Worm (Caenorhabditis elegans) whole organism, L4 larva: Measurements from ENCODE around the gene srx-38.
A peak's percentile ranks its signal among the peaks of the same experiment; 100 is the strongest.

Experiments
- F10B5.3 ChIP-seq: sonication (generic microtip); optimal IDR thresholded peaks from 2 replicates; lab custom pipeline; 2016; ENCODE audit warnings: mild to moderate bottlenecking, missing genetic modification characterization, missing compliant biosample characterization
- F37D6.2 ChIP-seq: sonication (generic microtip); optimal IDR thresholded peaks from 2 replicates; lab custom pipeline; 2016; ENCODE audit warnings: mild to moderate bottlenecking, missing genetic modification characterization, missing compliant biosample characterization
- R02D3.7 ChIP-seq: fragments of 150-350 bp; sonication (generic microtip); optimal IDR thresholded peaks from 3 replicates; lab custom pipeline; 2014; ENCODE audit warnings: missing biosample characterization, missing genetic modification characterization
- T26A8.4 ChIP-seq: fragments of 200-800 bp; sonication (Bioruptor generic); IDR thresholded peaks from 2 replicates; pipeline ENCODE4 v1.3.6; 2022; ENCODE audit warnings: missing genetic modification characterization, missing compliant biosample characterization
- Y105C5A.15 ChIP-seq: fragments of 200-800 bp; sonication (Bioruptor generic); IDR thresholded peaks from 2 replicates; pipeline ENCODE4 v1.3.6; 2022; ENCODE audit warnings: missing genetic modification characterization, missing compliant biosample characterization
- Y5F2A.4 ChIP-seq: fragments of 200-800 bp; sonication (Bioruptor generic); optimal IDR thresholded peaks from 2 replicates; lab custom pipeline; 2018; ENCODE audit warnings: mild to moderate bottlenecking, missing genetic modification characterization, missing compliant biosample characterization
- ZK546.5 ChIP-seq, 2 experiments: sonication (generic microtip); optimal IDR thresholded peaks; 2 replicates each; lab custom pipeline; 2017; ENCODE audit warnings: missing biosample characterization in 2 of 2, missing genetic modification characterization in 2 of 2
- aha-1 ChIP-seq: fragments of 150-350 bp; peaks from one replicate; lab custom pipeline; 2014; ENCODE audit warnings: missing biosample characterization, missing genetic modification characterization
- ama-1 ChIP-seq: fragments of 150-350 bp; optimal IDR thresholded peaks from 2 replicates; lab custom pipeline; 2014; ENCODE audit warnings: inconsistent platforms, mixed read lengths
- arid-1 ChIP-seq: fragments of 200-800 bp; sonication (Bioruptor generic); conservative IDR thresholded peaks from 2 replicates; pipeline ENCODE4 v1.3.6; 2022; ENCODE audit warnings: missing genetic modification reagents, missing genetic modification characterization, missing compliant biosample characterization
- ceh-44 ChIP-seq: fragments of 200-800 bp; sonication (Bioruptor generic); IDR thresholded peaks from 2 replicates; pipeline ENCODE4 v1.3.6; 2022; ENCODE audit warnings: missing genetic modification reagents, missing genetic modification characterization, missing compliant biosample characterization
- ceh-82 ChIP-seq: sonication (generic microtip); optimal IDR thresholded peaks from 2 replicates; lab custom pipeline; 2017; ENCODE audit warnings: missing biosample characterization, missing genetic modification characterization
- daf-12 ChIP-seq: fragments of 150-350 bp; optimal IDR thresholded peaks from 2 replicates; lab custom pipeline; 2014; ENCODE audit warnings: missing biosample characterization, missing genetic modification reagents, missing genetic modification characterization
- daf-8 ChIP-seq: fragments of 200-800 bp; sonication (Bioruptor generic); IDR thresholded peaks from 2 replicates; pipeline ENCODE4 v1.3.6; 2022; ENCODE audit warnings: missing genetic modification characterization, missing compliant biosample characterization
- dmd-6 ChIP-seq: fragments of 200-800 bp; sonication (Bioruptor generic); IDR thresholded peaks from 2 replicates; pipeline ENCODE4 v1.3.6; 2022; ENCODE audit warnings: missing genetic modification reagents, missing genetic modification characterization, missing compliant biosample characterization
- dmd-8 ChIP-seq: fragments of 200-800 bp; sonication (Bioruptor generic); IDR thresholded peaks from 2 replicates; pipeline ENCODE4 v1.3.6; 2022; ENCODE audit warnings: missing genetic modification characterization, missing compliant biosample characterization
- dpl-1 ChIP-seq: fragments of 150-350 bp; optimal IDR thresholded peaks from 2 replicates; lab custom pipeline; 2014; ENCODE audit warnings: missing biosample characterization, missing genetic modification reagents, missing genetic modification characterization
- dve-1 ChIP-seq: sonication (generic microtip); optimal IDR thresholded peaks from 2 replicates; lab custom pipeline; 2017; ENCODE audit warnings: antibody characterized with exemption, mild to moderate bottlenecking, missing genetic modification characterization, missing compliant biosample characterization; ENCODE audit not compliant: insufficient read depth
- egl-43 ChIP-seq: fragments of 200-800 bp; sonication (Bioruptor generic); IDR thresholded peaks from 2 replicates; pipeline ENCODE4 v1.3.6; 2022; ENCODE audit warnings: missing genetic modification reagents, missing genetic modification characterization, missing compliant biosample characterization
- fos-1 ChIP-seq: fragments of 150-350 bp; optimal IDR thresholded peaks from 2 replicates; lab custom pipeline; 2014; ENCODE audit warnings: missing biosample characterization, missing genetic modification characterization
- hif-1 ChIP-seq, 2 experiments: sonication (generic microtip); optimal IDR thresholded peaks; 2 replicates each; lab custom pipeline; 2016 to 2017; ENCODE audit warnings: missing compliant biosample characterization in 2 of 2, missing genetic modification characterization in 2 of 2, missing genetic modification reagents in 2 of 2, missing genotype in 2 of 2, mild to moderate bottlenecking in 1 of 2
- hlh-11 ChIP-seq: fragments of 200-800 bp; sonication (Bioruptor generic); optimal IDR thresholded peaks from 2 replicates; lab custom pipeline; 2018; ENCODE audit warnings: mild to moderate bottlenecking, missing genetic modification characterization, missing compliant biosample characterization
- hlh-30 ChIP-seq: sonication (generic microtip); optimal IDR thresholded peaks from 2 replicates; lab custom pipeline; 2017; ENCODE audit warnings: antibody characterized with exemption, mild to moderate bottlenecking, missing genetic modification characterization, missing compliant biosample characterization; ENCODE audit not compliant: insufficient read depth
- lin-1 ChIP-seq: fragments of 200-800 bp; sonication (Bioruptor generic); IDR thresholded peaks from 2 replicates; pipeline ENCODE4 v1.3.6; 2022; ENCODE audit warnings: missing genetic modification reagents, missing genetic modification characterization, missing compliant biosample characterization
- madf-9 ChIP-seq: fragments of 200-800 bp; sonication (Bioruptor generic); conservative IDR thresholded peaks from 2 replicates; pipeline ENCODE4 v1.3.6; 2022; ENCODE audit warnings: missing genetic modification reagents, missing genetic modification characterization, missing compliant biosample characterization
- mep-1 ChIP-seq: fragments of 150-350 bp; sonication (generic microtip); optimal IDR thresholded peaks from 3 replicates; lab custom pipeline; 2014; ENCODE audit warnings: missing biosample characterization, missing genetic modification characterization
- mes-2 ChIP-seq: sonication (generic microtip); optimal IDR thresholded peaks from 2 replicates; lab custom pipeline; 2016; ENCODE audit warnings: missing genotype, mild to moderate bottlenecking, missing genetic modification characterization, missing compliant biosample characterization; ENCODE audit not compliant: poor library complexity, severe bottlenecking
- mxl-2 ChIP-seq: fragments of 200-800 bp; sonication (Bioruptor generic); conservative IDR thresholded peaks from 2 replicates; pipeline ENCODE4 v1.3.6; 2022; ENCODE audit warnings: missing genetic modification reagents, missing genetic modification characterization, missing compliant biosample characterization
- mxl-3 ChIP-seq: fragments of 200-800 bp; sonication (Bioruptor generic); optimal IDR thresholded peaks from 2 replicates; lab custom pipeline; 2018; ENCODE audit warnings: mild to moderate bottlenecking, missing genetic modification characterization, missing compliant biosample characterization
- nhr-11 ChIP-seq: fragments of 150-350 bp; optimal IDR thresholded peaks from 2 replicates; lab custom pipeline; 2014; ENCODE audit warnings: missing biosample characterization, missing genetic modification characterization
- nhr-111 ChIP-seq: fragments of 200-800 bp; sonication (Bioruptor generic); optimal IDR thresholded peaks from 2 replicates; lab custom pipeline; 2018; ENCODE audit warnings: mild to moderate bottlenecking, missing genetic modification characterization, missing compliant biosample characterization
- nhr-25 ChIP-seq: sonication (generic microtip); optimal IDR thresholded peaks from 2 replicates; lab custom pipeline; 2017; ENCODE audit warnings: missing genetic modification characterization, mild to moderate bottlenecking, missing compliant biosample characterization, antibody characterized with exemption, moderate library complexity, borderline replicate concordance; ENCODE audit not compliant: insufficient read depth
- nhr-28 ChIP-seq: fragments of 150-350 bp; optimal IDR thresholded peaks from 2 replicates; lab custom pipeline; 2014; ENCODE audit warnings: missing biosample characterization, missing genetic modification characterization
- nhr-41 ChIP-seq: fragments of 200-800 bp; sonication (Bioruptor generic); IDR thresholded peaks from 2 replicates; pipeline ENCODE4 v1.3.6; 2022; ENCODE audit warnings: missing genetic modification reagents, missing genetic modification characterization, missing compliant biosample characterization
- nhr-6 ChIP-seq: fragments of 150-350 bp; optimal IDR thresholded peaks from 2 replicates; lab custom pipeline; 2014; ENCODE audit warnings: missing biosample characterization, missing genetic modification characterization
- nhr-77 ChIP-seq: fragments of 150-350 bp; optimal IDR thresholded peaks from 2 replicates; lab custom pipeline; 2014; ENCODE audit warnings: missing biosample characterization, missing genetic modification characterization
- rbr-2 ChIP-seq: sonication (generic microtip); optimal IDR thresholded peaks from 2 replicates; lab custom pipeline; 2016; ENCODE audit warnings: missing genotype, missing genetic modification characterization, missing compliant biosample characterization
- snpc-1.2 ChIP-seq: fragments of 200-800 bp; sonication (Bioruptor generic); IDR thresholded peaks from 2 replicates; pipeline ENCODE4 v1.3.6; 2022; ENCODE audit warnings: missing genetic modification reagents, missing genetic modification characterization, missing compliant biosample characterization
- snpc-4 ChIP-seq: fragments of 150-350 bp; optimal IDR thresholded peaks from 2 replicates; lab custom pipeline; 2014; ENCODE audit warnings: missing biosample characterization, missing genetic modification characterization
- unc-62 ChIP-seq, 3 experiments: fragments of 150-350 bp in 1 of 3; sonication (generic microtip); optimal IDR thresholded peaks in 2 of 3; peaks in 1 of 3; 1 replicate in 1 of 3; 2 replicates in 2 of 3; lab custom pipeline; 2014 to 2017; ENCODE audit warnings: missing biosample characterization in 3 of 3, missing genetic modification characterization in 3 of 3, missing genetic modification reagents in 3 of 3, missing genotype in 1 of 3
- vab-7 ChIP-seq: fragments of 200-800 bp; sonication (Bioruptor generic); IDR thresholded peaks from 2 replicates; pipeline ENCODE4 v1.3.6; 2022; ENCODE audit warnings: missing genetic modification reagents, missing genetic modification characterization, missing compliant biosample characterization
- zag-1 ChIP-seq: fragments of 150-350 bp; optimal IDR thresholded peaks from 2 replicates; lab custom pipeline; 2014; ENCODE audit warnings: missing biosample characterization, missing genetic modification characterization
- zip-2 ChIP-seq: fragments of 150-350 bp; optimal IDR thresholded peaks from 2 replicates; lab custom pipeline; 2014; ENCODE audit warnings: missing biosample characterization, missing genetic modification characterization
- ztf-11 ChIP-seq: fragments of 150-350 bp; optimal IDR thresholded peaks from 2 replicates; lab custom pipeline; 2014; ENCODE audit warnings: missing biosample characterization, missing genetic modification characterization
- ztf-7 ChIP-seq: fragments of 150-350 bp; optimal IDR thresholded peaks from 2 replicates; lab custom pipeline; 2014; ENCODE audit warnings: missing biosample characterization, missing genetic modification characterization

srx-38 gene

DNA sequence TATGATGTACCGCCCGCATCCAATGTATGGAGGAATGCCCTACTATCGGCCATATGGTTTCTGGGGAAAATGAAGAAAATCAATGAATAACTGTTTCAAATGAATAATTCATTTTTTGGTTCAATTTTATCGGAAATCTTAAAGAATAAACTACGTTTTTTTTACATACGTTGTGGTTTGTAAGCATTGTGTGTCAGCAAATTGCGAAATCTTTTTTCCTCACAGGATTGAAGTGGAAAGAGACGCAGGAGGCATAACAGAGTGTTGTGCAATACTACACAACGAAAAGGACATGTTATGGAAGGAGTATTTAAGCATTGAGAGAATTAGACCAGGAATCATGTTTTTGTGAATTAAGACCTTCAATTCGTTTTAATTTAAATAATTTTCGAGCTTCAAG lies 24.0 kb downstream of the srx-38 start:
- TF ChIP-seq mep-1 (tag; lab: Kevin White, UChicago) (no peak), mes-2 (no peak), Y5F2A.4 (GFP tag; lab: Kevin White, UChicago) (no peak), dve-1 (tag; lab: Kevin White, UChicago) (no peak), fos-1 (tag; lab: Kevin White, UChicago) (no peak), dpl-1 (GFP tag; lab: Kevin White, UChicago) (peak; percentile 20), ztf-7 (tag; lab: Kevin White, UChicago) (peak; percentile 64), snpc-1.2 (GFP tag; lab: Robert Waterston, UW) (no peak), Y105C5A.15 (GFP tag; lab: Robert Waterston, UW) (no peak), egl-43 (GFP tag; lab: Robert Waterston, UW) (no peak), hlh-11 (peak; percentile 19), snpc-4 (tag; lab: Kevin White, UChicago) (no peak), ZK546.5 (tag; optimal IDR thresholded peaks at IDR 0.05; lab: Kevin White, UChicago) (no peak), nhr-77 (tag; lab: Kevin White, UChicago) (peak; percentile 8), vab-7 (GFP tag; lab: Robert Waterston, UW) (no peak), R02D3.7 (no peak), nhr-25 (tag; lab: Kevin White, UChicago) (no peak), nhr-11 (tag; lab: Kevin White, UChicago) (peak; percentile 35), rbr-2 (tag; lab: Kevin White, UChicago) (no peak), dmd-8 (GFP tag; lab: Robert Waterston, UW) (no peak), arid-1 (GFP tag; lab: Robert Waterston, UW) (no peak), T26A8.4 (GFP tag; lab: Robert Waterston, UW) (no peak), aha-1 (tag; lab: Kevin White, UChicago) (peak; percentile 70), unc-62 (GFP tag; optimal IDR thresholded peaks at IDR 0.05 in 1 of 2; lab: Kevin White, UChicago) (peak in 1 of 2 experiments; percentile 85), unc-62 (tag; optimal IDR thresholded peaks at IDR 0.05; lab: Kevin White, UChicago) (no peak), hif-1 (tag; optimal IDR thresholded peaks at IDR 0.05; lab: Kevin White, UChicago) (peak in 1 of 2 experiments; percentile 46), nhr-28 (tag; lab: Kevin White, UChicago) (peak; percentile 83), mxl-3 (no peak), nhr-41 (GFP tag; lab: Robert Waterston, UW) (no peak), lin-1 (GFP tag; lab: Robert Waterston, UW) (no peak), nhr-111 (GFP tag; lab: Kevin White, UChicago) (no peak), daf-12 (tag; lab: Kevin White, UChicago) (no peak), ceh-82 (tag; lab: Kevin White, UChicago) (no peak), zip-2 (tag; lab: Kevin White, UChicago) (peak; percentile 99), hlh-30 (tag; lab: Kevin White, UChicago) (peak; percentile 40), ztf-11 (no peak), zag-1 (no peak), ceh-44 (GFP tag; lab: Robert Waterston, UW) (no peak), nhr-6 (tag; lab: Kevin White, UChicago) (peak; percentile 57), F10B5.3 (tag; lab: Kevin White, UChicago) (no peak)

DNA sequence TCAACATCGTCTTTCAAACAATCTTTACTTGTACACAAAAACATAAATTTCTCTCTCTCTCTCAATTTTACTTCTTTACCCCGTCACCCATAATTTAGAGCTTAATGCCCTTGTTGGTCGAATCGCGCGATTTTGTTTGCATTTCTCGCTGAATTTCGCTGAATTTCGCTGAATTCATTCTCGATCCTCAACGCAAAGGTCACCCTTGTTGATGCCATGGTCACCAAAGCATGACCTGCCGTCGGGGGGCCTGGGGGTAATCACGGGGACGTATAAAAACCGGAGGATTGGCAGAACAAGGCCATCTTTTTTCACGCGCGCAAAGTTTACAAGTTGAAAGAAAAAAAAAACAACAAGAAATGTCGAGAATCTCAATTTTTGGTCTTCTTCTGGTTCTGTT lies 25.4 kb downstream of the srx-38 start, which contains the start of gene F14F9.8:
Gene F14F9.8, plus strand, starts transcription at position 301 of the 400 bp plus-strand sequence.
- TF ChIP-seq mes-2, result no peak
- TF ChIP-seq aha-1 (tag; lab: Kevin White, UChicago), result peak; percentile 79
- no peak for TF ChIP-seq snpc-1.2 (GFP tag; lab: Robert Waterston, UW)
- no peak for TF ChIP-seq ama-1 (lab: Kevin White, UChicago)
- TF ChIP-seq nhr-111 (GFP tag; lab: Kevin White, UChicago), result no peak
- TF ChIP-seq madf-9 (GFP tag; lab: Robert Waterston, UW), result no peak
- TF ChIP-seq F37D6.2 (tag; lab: Kevin White, UChicago), result no peak
- TF ChIP-seq dmd-6, result no peak
- TF ChIP-seq unc-62 (GFP tag; optimal IDR thresholded peaks at IDR 0.05 in 1 of 2; lab: Kevin White, UChicago), result peak in 1 of 2 experiments; percentile 4
- TF ChIP-seq unc-62 (tag; optimal IDR thresholded peaks at IDR 0.05; lab: Kevin White, UChicago), result no peak
- TF ChIP-seq daf-8, result no peak
- no peak for TF ChIP-seq mxl-2 (GFP tag; lab: Robert Waterston, UW)
